Worm (Caenorhabditis elegans) whole organism, L1 larva: ENCODE data around the gene fkb-3.

Experiments
- C04F5.9 ChIP-seq: sonication (generic microtip); optimal IDR thresholded peaks from 2 replicates; lab custom pipeline; 2016; ENCODE audit warnings: missing genetic modification characterization, missing compliant biosample characterization
- Y116A8C.19 ChIP-seq: sonication (generic microtip); optimal IDR thresholded peaks from 2 replicates; lab custom pipeline; 2016; ENCODE audit warnings: missing compliant biosample characterization, missing genetic modification characterization, borderline replicate concordance
- aha-1 ChIP-seq: fragments of 150-350 bp; optimal IDR thresholded peaks from 2 replicates; lab custom pipeline; 2014; ENCODE audit warnings: missing biosample characterization, missing genetic modification characterization
- alr-1 ChIP-seq: fragments of 200-800 bp; sonication (Bioruptor generic); optimal IDR thresholded peaks from 2 replicates; lab custom pipeline; 2018; ENCODE audit warnings: borderline replicate concordance, mild to moderate bottlenecking, missing genetic modification characterization, missing compliant biosample characterization
- ceh-90 ChIP-seq: sonication (generic microtip); optimal IDR thresholded peaks from 2 replicates; lab custom pipeline; 2016; ENCODE audit warnings: missing genetic modification characterization, missing compliant biosample characterization
- ces-1 ChIP-seq: fragments of 150-350 bp; optimal IDR thresholded peaks from 2 replicates; lab custom pipeline; 2014; ENCODE audit warnings: missing biosample characterization, missing genetic modification reagents, missing genetic modification characterization
- dpl-1 ChIP-seq, 3 experiments: fragments of 150-350 bp in 2 of 3; sonication (generic microtip) in 1 of 3; optimal IDR thresholded peaks; 2 replicates each; lab custom pipeline; 2014 to 2017; ENCODE audit warnings: missing biosample characterization in 3 of 3, missing genetic modification characterization in 3 of 3, missing genetic modification reagents in 3 of 3
- dsc-1 ChIP-seq: sonication (generic microtip); optimal IDR thresholded peaks from 2 replicates; lab custom pipeline; 2016; ENCODE audit warnings: mild to moderate bottlenecking, missing genetic modification characterization, missing compliant biosample characterization
- efl-3 ChIP-seq: fragments of 200-800 bp; sonication (Bioruptor generic); optimal IDR thresholded peaks from 2 replicates; lab custom pipeline; 2018; ENCODE audit warnings: mild to moderate bottlenecking, missing genetic modification characterization, missing compliant biosample characterization
- ets-5 ChIP-seq: fragments of 200-800 bp; sonication (Bioruptor generic); IDR thresholded peaks from 2 replicates; pipeline ENCODE4 v1.3.6; 2022; ENCODE audit warnings: missing genetic modification characterization, missing compliant biosample characterization
- fkh-10 ChIP-seq: sonication (generic microtip); optimal IDR thresholded peaks from 2 replicates; lab custom pipeline; 2017; ENCODE audit warnings: missing biosample characterization, missing genetic modification reagents, missing genetic modification characterization
- fkh-4 ChIP-seq: sonication (generic microtip); optimal IDR thresholded peaks from 2 replicates; lab custom pipeline; 2016; ENCODE audit warnings: missing compliant biosample characterization, missing genetic modification characterization, borderline replicate concordance
- hlh-4 ChIP-seq: sonication (generic microtip); optimal IDR thresholded peaks from 2 replicates; lab custom pipeline; 2016; ENCODE audit warnings: mild to moderate bottlenecking, missing genetic modification characterization, missing compliant biosample characterization
- jun-1 ChIP-seq: fragments of 150-350 bp; optimal IDR thresholded peaks from 2 replicates; lab custom pipeline; 2014; ENCODE audit warnings: missing biosample characterization, missing genetic modification reagents, missing genetic modification characterization
- lin-15B ChIP-seq: fragments of 150-350 bp; sonication (generic microtip); optimal IDR thresholded peaks from 3 replicates; lab custom pipeline; 2014; ENCODE audit warnings: missing biosample characterization, missing genetic modification characterization
- mdl-1 ChIP-seq, 2 experiments: fragments of 150-350 bp; optimal IDR thresholded peaks; 2 replicates each; lab custom pipeline; 2014 to 2017; ENCODE audit warnings: missing biosample characterization in 2 of 2, missing genetic modification characterization in 2 of 2, inconsistent platforms in 1 of 2
- mef-2 ChIP-seq: fragments of 150-350 bp; optimal IDR thresholded peaks from 2 replicates; lab custom pipeline; 2014; ENCODE audit warnings: missing biosample characterization, missing genetic modification characterization
- nhr-12 ChIP-seq: sonication (generic microtip); optimal IDR thresholded peaks from 2 replicates; lab custom pipeline; 2017; ENCODE audit warnings: missing biosample characterization, missing genetic modification characterization
- nhr-76 ChIP-seq: sonication (generic microtip); optimal IDR thresholded peaks from 2 replicates; lab custom pipeline; 2017; ENCODE audit warnings: missing biosample characterization, missing genetic modification characterization
- pax-3 ChIP-seq: fragments of 200-800 bp; sonication (Bioruptor generic); optimal IDR thresholded peaks from 2 replicates; lab custom pipeline; 2018; ENCODE audit warnings: mild to moderate bottlenecking, missing genetic modification characterization, moderate library complexity, missing compliant biosample characterization
- pqm-1 ChIP-seq: sonication (generic microtip); optimal IDR thresholded peaks from 3 replicates; lab custom pipeline; 2017; ENCODE audit warnings: missing biosample characterization, missing genetic modification characterization
- rnt-1 ChIP-seq: sonication (generic microtip); optimal IDR thresholded peaks from 2 replicates; lab custom pipeline; 2016; ENCODE audit warnings: mild to moderate bottlenecking, missing genetic modification characterization, moderate library complexity, missing compliant biosample characterization
- skn-1 ChIP-seq: fragments of 150-350 bp; optimal IDR thresholded peaks from 2 replicates; lab custom pipeline; 2014; ENCODE audit warnings: missing biosample characterization, missing genetic modification characterization
- snpc-4 ChIP-seq: fragments of 150-350 bp; optimal IDR thresholded peaks from 2 replicates; lab custom pipeline; 2014; ENCODE audit warnings: missing biosample characterization, missing genetic modification characterization
- sox-4 ChIP-seq: sonication (generic microtip); optimal IDR thresholded peaks from 2 replicates; lab custom pipeline; 2016; ENCODE audit warnings: missing genetic modification characterization, missing compliant biosample characterization
- sup-37 ChIP-seq: fragments of 200-800 bp; sonication (Bioruptor generic); optimal IDR thresholded peaks from 2 replicates; lab custom pipeline; 2018; ENCODE audit warnings: mild to moderate bottlenecking, missing genetic modification characterization, missing compliant biosample characterization
- swsn-7 ChIP-seq: sonication (generic microtip); optimal IDR thresholded peaks from 2 replicates; lab custom pipeline; 2016; ENCODE audit warnings: missing genetic modification characterization, missing compliant biosample characterization
- tbx-2 ChIP-seq: sonication (generic microtip); optimal IDR thresholded peaks from 2 replicates; lab custom pipeline; 2016; ENCODE audit warnings: missing genetic modification characterization, missing compliant biosample characterization
- tlp-1 ChIP-seq: fragments of 150-350 bp; optimal IDR thresholded peaks from 2 replicates; lab custom pipeline; 2014; ENCODE audit warnings: missing biosample characterization, missing genetic modification characterization
- unc-130 ChIP-seq: fragments of 150-350 bp; optimal IDR thresholded peaks from 2 replicates; lab custom pipeline; 2017; ENCODE audit warnings: missing biosample characterization, missing genetic modification characterization, inconsistent platforms
- unc-30 ChIP-seq: sonication (generic microtip); optimal IDR thresholded peaks from 2 replicates; lab custom pipeline; 2017; ENCODE audit warnings: missing biosample characterization, missing genetic modification characterization
- vab-15 ChIP-seq: sonication (generic microtip); optimal IDR thresholded peaks from 2 replicates; lab custom pipeline; 2017; ENCODE audit warnings: missing genotype, mild to moderate bottlenecking, missing genetic modification characterization, missing compliant biosample characterization
- zip-4 ChIP-seq: fragments of 200-800 bp; sonication (Bioruptor generic); optimal IDR thresholded peaks from 2 replicates; lab custom pipeline; 2018; ENCODE audit warnings: mild to moderate bottlenecking, missing genetic modification characterization, moderate library complexity, missing compliant biosample characterization
- ztf-11 ChIP-seq, 2 experiments: sonication (generic microtip); optimal IDR thresholded peaks; 2 replicates each; lab custom pipeline; 2016 to 2017; ENCODE audit warnings: missing genetic modification characterization in 2 of 2, missing biosample characterization in 1 of 2, missing compliant biosample characterization in 1 of 2

fkb-3 gene

ce11 chrV:7255095-7255494, 30.1 kb downstream of the fkb-3 start, which contains the start of gene C05C8.8:
Gene C05C8.8 (minus strand): TSS chrV:7255195.
- TF ChIP-seq mdl-1 (tag; optimal IDR thresholded peaks at IDR 0.05; lab: Kevin White, UChicago) (no peak), sup-37 (GFP tag; lab: Kevin White, UChicago) (no peak), dsc-1 (no peak), unc-30 (no peak), rnt-1 (tag; lab: Kevin White, UChicago) (no peak), Y116A8C.19 (tag; lab: Kevin White, UChicago) (no peak), mef-2 (tag; lab: Kevin White, UChicago) (no peak), fkh-10 (GFP tag; lab: Kevin White, UChicago) (no peak), ces-1 (GFP tag; lab: Kevin White, UChicago) (no peak), aha-1 (tag; lab: Kevin White, UChicago) (no peak), alr-1 (tag; lab: Kevin White, UChicago) (no peak), snpc-4 (tag; lab: Kevin White, UChicago) (no peak), lin-15B (tag; lab: Kevin White, UChicago) (no peak), ztf-11 (tag; optimal IDR thresholded peaks at IDR 0.05; lab: Kevin White, UChicago) (no peak)

- no peak for TF ChIP-seq jun-1
- no peak for TF ChIP-seq nhr-76 (tag; lab: Kevin White, UChicago)
- no peak for TF ChIP-seq swsn-7 (tag; lab: Kevin White, UChicago)
Observed at ce11 chrV:7258965-7259364, 33.9 kb downstream of the fkb-3 start, which contains the start of gene C13A2.12. Gene C13A2.12 (plus strand): TSS chrV:7259265.

ce11 chrV:7264042-7264441, 39.0 kb downstream of the fkb-3 start, which contains the start of gene C13A2.9:
Gene C13A2.9 (minus strand): TSS chrV:7264142.
- no peak for TF ChIP-seq pqm-1 (tag; lab: Kevin White, UChicago)
- no peak for TF ChIP-seq ceh-90 (tag; lab: Kevin White, UChicago)
- TF ChIP-seq efl-3: no peak
- TF ChIP-seq mdl-1 (tag; optimal IDR thresholded peaks at IDR 0.05; lab: Kevin White, UChicago): no peak
- TF ChIP-seq nhr-12 (tag; lab: Kevin White, UChicago): no peak
- TF ChIP-seq alr-1 (tag; lab: Kevin White, UChicago): no peak
- TF ChIP-seq snpc-4 (tag; lab: Kevin White, UChicago): no peak
- TF ChIP-seq tlp-1 (tag; lab: Kevin White, UChicago): no peak
- TF ChIP-seq ets-5 (GFP tag; lab: Robert Waterston, UW): no peak
- TF ChIP-seq unc-130 (tag; lab: Kevin White, UChicago): no peak

ce11 chrV:7266021-7266420, 41.0 kb downstream of the fkb-3 start, which contains the start of gene C13A2.7:
Gene C13A2.7 (plus strand): TSS chrV:7266321.
- TF ChIP-seq alr-1 (tag; lab: Kevin White, UChicago) (no peak), skn-1 (tag; lab: Kevin White, UChicago) (no peak), tbx-2 (tag; lab: Kevin White, UChicago) (no peak), dsc-1 (no peak), ets-5 (GFP tag; lab: Robert Waterston, UW) (no peak), fkh-4 (tag; lab: Kevin White, UChicago) (no peak), swsn-7 (tag; lab: Kevin White, UChicago) (no peak), sox-4 (tag; lab: Kevin White, UChicago) (no peak), mdl-1 (tag; optimal IDR thresholded peaks at IDR 0.05; lab: Kevin White, UChicago) (no peak), C04F5.9 (tag; lab: Kevin White, UChicago) (no peak), fkh-10 (GFP tag; lab: Kevin White, UChicago) (no peak), vab-15 (no peak), hlh-4 (no peak), pax-3 (tag; lab: Kevin White, UChicago) (no peak), dpl-1 (GFP tag; optimal IDR thresholded peaks at IDR 0.05; lab: Kevin White, UChicago) (no peak), unc-30 (no peak), zip-4 (GFP tag; lab: Kevin White, UChicago) (no peak)
